Worm (Caenorhabditis elegans) whole organism, L4 larva: Measurements from ENCODE around the gene spd-3.
A peak's percentile ranks its signal among the peaks of the same experiment; 100 is the strongest.

Experiments used
- D1046.2 ChIP-seq: fragments of 200-800 bp; sonication (Bioruptor generic); IDR thresholded peaks from 2 replicates; pipeline ENCODE4 v1.3.6; 2022; ENCODE audit warnings: missing genetic modification characterization, missing compliant biosample characterization
- ZK546.5 ChIP-seq, 2 experiments: sonication (generic microtip); optimal IDR thresholded peaks; 2 replicates each; lab custom pipeline; 2017; ENCODE audit warnings: missing biosample characterization in 2 of 2, missing genetic modification characterization in 2 of 2
- aly-2 ChIP-seq: sonication (generic microtip); optimal IDR thresholded peaks from 2 replicates; lab custom pipeline; 2018; ENCODE audit warnings: missing biosample characterization, missing genetic modification characterization
- arid-1 ChIP-seq: fragments of 200-800 bp; sonication (Bioruptor generic); conservative IDR thresholded peaks from 2 replicates; pipeline ENCODE4 v1.3.6; 2022; ENCODE audit warnings: missing genetic modification reagents, missing genetic modification characterization, missing compliant biosample characterization
- fkh-10 ChIP-seq: fragments of 150-350 bp; optimal IDR thresholded peaks from 2 replicates; lab custom pipeline; 2014; ENCODE audit warnings: missing biosample characterization, missing genetic modification reagents, missing genetic modification characterization
- fos-1 ChIP-seq: fragments of 150-350 bp; optimal IDR thresholded peaks from 2 replicates; lab custom pipeline; 2014; ENCODE audit warnings: missing biosample characterization, missing genetic modification characterization
- nhr-237 ChIP-seq: sonication (generic microtip); optimal IDR thresholded peaks from 2 replicates; lab custom pipeline; 2017; ENCODE audit warnings: missing biosample characterization, missing genetic modification characterization
- nhr-28 ChIP-seq: fragments of 150-350 bp; optimal IDR thresholded peaks from 2 replicates; lab custom pipeline; 2014; ENCODE audit warnings: missing biosample characterization, missing genetic modification characterization
- nhr-48 ChIP-seq: sonication (generic microtip); optimal IDR thresholded peaks from 2 replicates; lab custom pipeline; 2016; ENCODE audit warnings: mild to moderate bottlenecking, missing genetic modification characterization, missing compliant biosample characterization
- nhr-6 ChIP-seq: fragments of 150-350 bp; optimal IDR thresholded peaks from 2 replicates; lab custom pipeline; 2014; ENCODE audit warnings: missing biosample characterization, missing genetic modification characterization
- pha-4 ChIP-seq, 2 experiments: fragments of 150-350 bp in 1 of 2; fragments of 200-800 bp in 1 of 2; sonication (Bioruptor generic) in 1 of 2; IDR thresholded peaks in 1 of 2; optimal IDR thresholded peaks in 1 of 2; 2 replicates each; pipeline versions ENCODE4 v1.3.6 to Lab custom; 2014 to 2022; ENCODE audit warnings: missing genetic modification characterization in 2 of 2, missing genetic modification reagents in 2 of 2, missing biosample characterization in 1 of 2, missing compliant biosample characterization in 1 of 2
- unc-62 ChIP-seq, 3 experiments: fragments of 150-350 bp in 1 of 3; sonication (generic microtip); optimal IDR thresholded peaks in 2 of 3; peaks in 1 of 3; 1 replicate in 1 of 3; 2 replicates in 2 of 3; lab custom pipeline; 2014 to 2017; ENCODE audit warnings: missing biosample characterization in 3 of 3, missing genetic modification characterization in 3 of 3, missing genetic modification reagents in 3 of 3, missing genotype in 1 of 3
- zip-11 ChIP-seq: fragments of 200-800 bp; sonication (Bioruptor generic); IDR thresholded peaks from 2 replicates; pipeline ENCODE4 v1.3.6; 2022; ENCODE audit warnings: missing genetic modification characterization, missing compliant biosample characterization

DNA sequence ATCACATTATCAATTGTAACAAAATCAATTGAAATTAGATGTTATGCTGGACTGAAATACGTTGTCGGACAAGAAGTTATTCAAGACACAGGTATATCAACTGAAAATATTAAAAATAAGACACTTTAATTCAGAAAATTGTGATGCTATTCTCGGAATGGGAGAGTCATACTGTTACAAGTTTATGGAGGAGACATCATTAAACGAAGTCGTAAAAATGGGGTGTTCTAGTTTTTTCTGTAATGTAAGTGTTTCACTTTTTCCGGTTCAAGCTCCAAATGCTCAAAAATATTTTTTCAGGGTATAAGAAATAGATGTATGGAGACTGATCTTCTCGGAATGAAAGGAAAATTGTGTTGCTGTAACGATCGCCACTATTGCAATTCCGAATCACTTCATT, 42.3 kb downstream of the spd-3 start, which contains the start of gene C17H12.37:
- TF ChIP-seq fos-1 (tag; lab: Kevin White, UChicago) (no peak), zip-11 (GFP tag; lab: Robert Waterston, UW) (no peak), fkh-10 (GFP tag; lab: Kevin White, UChicago) (no peak), unc-62 (GFP tag; optimal IDR thresholded peaks at IDR 0.05 in 1 of 2; lab: Kevin White, UChicago) (peak in 1 of 2 experiments; percentile 39), unc-62 (tag; optimal IDR thresholded peaks at IDR 0.05; lab: Kevin White, UChicago) (no peak), nhr-237 (tag; lab: Kevin White, UChicago) (no peak), arid-1 (GFP tag; lab: Robert Waterston, UW) (no peak), ZK546.5 (tag; optimal IDR thresholded peaks at IDR 0.05; lab: Kevin White, UChicago) (no peak), nhr-48 (tag; lab: Kevin White, UChicago) (no peak), nhr-28 (no peak), D1046.2 (GFP tag; lab: Robert Waterston, UW) (no peak), pha-4 (GFP tag; IDR thresholded peaks at IDR 0.05; lab: Robert Waterston, UW) (no peak), pha-4 (tag; optimal IDR thresholded peaks at IDR 0.05; lab: Kevin White, UChicago) (no peak), nhr-6 (tag; lab: Kevin White, UChicago) (no peak), aly-2 (no peak)
